3 worm cellular contexts compared by ENCODE assay signal in genomic region chrIII:2507938-2508337, ce11.
TF ChIP-seq lines count a peak whose summit lies in the region.

TSS of gene Y54F10AM.8 (minus strand) at chrIII:2507972.

TF ChIP-seq in whole organism, L1 larva, 84 proteins besides CTCF, POLR2A, EP300 and RAD21 (continued from another document):
- no peak for TF ChIP-seq ceh-88 (GFP tag; IDR thresholded peaks at IDR 0.05; lab: Robert Waterston, UW)
- no peak for TF ChIP-seq ceh-8 (GFP tag; optimal IDR thresholded peaks at IDR 0.05; lab: Kevin White, UChicago)

TF ChIP-seq in whole organism, L2 larva, 48 proteins besides CTCF, POLR2A, EP300 and RAD21 (continued from another document):
- TF ChIP-seq skn-1 (tag; optimal IDR thresholded peaks at IDR 0.05; lab: Kevin White, UChicago) (peak; percentile 20), lin-39 (tag; optimal IDR thresholded peaks at IDR 0.05; lab: Kevin White, UChicago) (no peak), lin-13 (GFP tag; optimal IDR thresholded peaks at IDR 0.05; lab: Kevin White, UChicago) (no peak)

TF ChIP-seq in whole organism, L4 larva, 104 proteins besides CTCF, POLR2A, EP300 and RAD21 (continued from another document):
- TF ChIP-seq tra-1 (GFP tag; IDR thresholded peaks at IDR 0.05; lab: Robert Waterston, UW) (peak; percentile 37; the same call in 1 of the 2 replicates), dmd-6 (GFP tag; IDR thresholded peaks at IDR 0.05; lab: Robert Waterston, UW) (peak; percentile 84), lsy-2 (tag; optimal IDR thresholded peaks at IDR 0.05; lab: Kevin White, UChicago) (no peak), ceh-32 (tag; optimal IDR thresholded peaks at IDR 0.05; lab: Kevin White, UChicago; ENCODE audit: poor library complexity) (no peak), egl-27 (tag; optimal IDR thresholded peaks at IDR 0.05; lab: Kevin White, UChicago) (no peak), nhr-76 (tag; optimal IDR thresholded peaks at IDR 0.05; lab: Kevin White, UChicago) (no peak), skn-1 (tag; optimal IDR thresholded peaks at IDR 0.05; lab: Kevin White, UChicago) (no peak), nhr-48 (tag; optimal IDR thresholded peaks at IDR 0.05; lab: Kevin White, UChicago) (no peak), jun-1 (tag; optimal IDR thresholded peaks at IDR 0.05; lab: Kevin White, UChicago) (no peak), mes-2 (tag; optimal IDR thresholded peaks at IDR 0.05; lab: Kevin White, UChicago; ENCODE audit: poor library complexity, severe bottlenecking) (no peak), Y75B8A.6 (GFP tag; IDR thresholded peaks at IDR 0.05; lab: Robert Waterston, UW) (no peak), hmg-1.1 (GFP tag; IDR thresholded peaks at IDR 0.05; lab: Robert Waterston, UW) (no peak), nhr-25 (tag; optimal IDR thresholded peaks at IDR 0.05; lab: Kevin White, UChicago; ENCODE audit: borderline replicate concordance, insufficient read depth) (no peak), daf-16 (GFP tag; optimal IDR thresholded peaks at IDR 0.05; lab: Kevin White, UChicago) (no peak), daf-16 (tag; optimal IDR thresholded peaks at IDR 0.05; lab: Kevin White, UChicago) (peak; percentile 54), ctbp-1 (GFP tag; IDR thresholded peaks at IDR 0.05; lab: Robert Waterston, UW) (no peak), arid-1 (GFP tag; conservative IDR thresholded peaks at IDR 0.05; lab: Robert Waterston, UW) (no peak), Y105C5A.15 (GFP tag; IDR thresholded peaks at IDR 0.05; lab: Robert Waterston, UW) (no peak), T20F7.1 (GFP tag; optimal IDR thresholded peaks at IDR 0.05; lab: Kevin White, UChicago) (no peak), lin-38 (GFP tag; IDR thresholded peaks at IDR 0.05; lab: Robert Waterston, UW) (no peak), dmd-9 (GFP tag; IDR thresholded peaks at IDR 0.05; lab: Robert Waterston, UW) (no peak), zfp-2 (tag; optimal IDR thresholded peaks at IDR 0.05; lab: Kevin White, UChicago) (no peak), pha-4 (GFP tag; IDR thresholded peaks at IDR 0.05; lab: Robert Waterston, UW) (no peak), pha-4 (tag; optimal IDR thresholded peaks at IDR 0.05; lab: Kevin White, UChicago) (no peak), nhr-42 (GFP tag; IDR thresholded peaks at IDR 0.05; lab: Robert Waterston, UW) (no peak), aha-1 (tag; lab: Kevin White, UChicago) (no peak), fos-1 (tag; optimal IDR thresholded peaks at IDR 0.05; lab: Kevin White, UChicago) (no peak), tag-97 (GFP tag; IDR thresholded peaks at IDR 0.05; lab: Robert Waterston, UW) (no peak), duxl-1 (tag; optimal IDR thresholded peaks at IDR 0.05; lab: Kevin White, UChicago; ENCODE audit: poor library complexity) (no peak), F10B5.3 (tag; optimal IDR thresholded peaks at IDR 0.05; lab: Kevin White, UChicago) (no peak), nhr-237 (tag; optimal IDR thresholded peaks at IDR 0.05; lab: Kevin White, UChicago) (no peak), lin-15B (tag; optimal IDR thresholded peaks at IDR 0.05; lab: Kevin White, UChicago) (no peak), ceh-62 (tag; optimal IDR thresholded peaks at IDR 0.05; lab: Kevin White, UChicago) (no peak), pqm-1 (tag; optimal IDR thresholded peaks at IDR 0.05; lab: Kevin White, UChicago) (peak; percentile 97), ZK546.5 (tag; optimal IDR thresholded peaks at IDR 0.05; lab: Kevin White, UChicago) (no peak), F37D6.2 (tag; optimal IDR thresholded peaks at IDR 0.05; lab: Kevin White, UChicago) (no peak), madf-5 (GFP tag; IDR thresholded peaks at IDR 0.05; lab: Robert Waterston, UW) (no peak), ama-1 (optimal IDR thresholded peaks at IDR 0.05; lab: Kevin White, UChicago) (no peak), rbr-2 (tag; optimal IDR thresholded peaks at IDR 0.05; lab: Kevin White, UChicago) (no peak), Y5F2A.4 (GFP tag; optimal IDR thresholded peaks at IDR 0.05; lab: Kevin White, UChicago) (no peak), unc-130 (GFP tag; optimal IDR thresholded peaks at IDR 0.05; lab: Kevin White, UChicago) (no peak), mep-1 (tag; optimal IDR thresholded peaks at IDR 0.05; lab: Kevin White, UChicago) (no peak), dpl-1 (GFP tag; optimal IDR thresholded peaks at IDR 0.05; lab: Kevin White, UChicago) (no peak), ceh-28 (tag; optimal IDR thresholded peaks at IDR 0.05; lab: Kevin White, UChicago) (no peak), mdt-29 (GFP tag; IDR thresholded peaks at IDR 0.05; lab: Robert Waterston, UW) (no peak), mxl-3 (GFP tag; optimal IDR thresholded peaks at IDR 0.05; lab: Kevin White, UChicago) (peak; percentile 50), ZK337.2 (GFP tag; IDR thresholded peaks at IDR 0.05; lab: Robert Waterston, UW) (no peak), mxl-2 (GFP tag; conservative IDR thresholded peaks at IDR 0.05; lab: Robert Waterston, UW) (no peak), lin-29 (GFP tag; IDR thresholded peaks at IDR 0.05; lab: Robert Waterston, UW) (no peak), nhr-10 (tag; optimal IDR thresholded peaks at IDR 0.05; lab: Kevin White, UChicago) (no peak), nhr-77 (tag; optimal IDR thresholded peaks at IDR 0.05; lab: Kevin White, UChicago) (peak; percentile 39), vab-7 (GFP tag; IDR thresholded peaks at IDR 0.05; lab: Robert Waterston, UW) (no peak), php-3 (GFP tag; IDR thresholded peaks at IDR 0.05; lab: Robert Waterston, UW) (0 out of 2 replicates have a peak, but pooled peaks have one; percentile 48), ztf-11 (tag; optimal IDR thresholded peaks at IDR 0.05; lab: Kevin White, UChicago) (no peak), spr-3 (GFP tag; optimal IDR thresholded peaks at IDR 0.05; lab: Kevin White, UChicago) (no peak), hlh-11 (tag; optimal IDR thresholded peaks at IDR 0.05; lab: Kevin White, UChicago) (peak; percentile 66), sdz-12 (GFP tag; optimal IDR thresholded peaks at IDR 0.05; lab: Kevin White, UChicago) (no peak), snpc-1.2 (GFP tag; IDR thresholded peaks at IDR 0.05; lab: Robert Waterston, UW) (no peak), T26A8.4 (GFP tag; IDR thresholded peaks at IDR 0.05; lab: Robert Waterston, UW) (no peak), nhr-111 (GFP tag; optimal IDR thresholded peaks at IDR 0.05; lab: Kevin White, UChicago) (no peak), D1046.2 (GFP tag; IDR thresholded peaks at IDR 0.05; lab: Robert Waterston, UW) (no peak), nhr-102 (tag; optimal IDR thresholded peaks at IDR 0.05; lab: Kevin White, UChicago) (no peak), daf-12 (tag; optimal IDR thresholded peaks at IDR 0.05; lab: Kevin White, UChicago) (no peak), gei-8 (GFP tag; optimal IDR thresholded peaks at IDR 0.05; lab: Kevin White, UChicago) (no peak), mdl-1 (tag; optimal IDR thresholded peaks at IDR 0.05; lab: Kevin White, UChicago) (peak in 1 of 2 experiments; percentile 35), hif-1 (tag; optimal IDR thresholded peaks at IDR 0.05; lab: Kevin White, UChicago) (no peak), nhr-28 (tag; optimal IDR thresholded peaks at IDR 0.05; lab: Kevin White, UChicago) (peak; percentile 89), unc-39 (tag; optimal IDR thresholded peaks at IDR 0.05; lab: Kevin White, UChicago) (no peak), zfp-3 (GFP tag; conservative IDR thresholded peaks at IDR 0.05; lab: Robert Waterston, UW) (no peak), madf-9 (GFP tag; conservative IDR thresholded peaks at IDR 0.05; lab: Robert Waterston, UW) (no peak)
TF ChIP-seq in whole organism, L4 larva: peak in this region for 11.
